Worm (Caenorhabditis elegans) whole organism, early embryonic: ENCODE results near the gene M03F8.1.

Experiments
- ama-1 ChIP-seq: fragments of 150-350 bp; optimal IDR thresholded peaks from 2 replicates; lab custom pipeline; 2014
- hmbx-1 ChIP-seq: sonication (generic microtip); optimal IDR thresholded peaks from 2 replicates; lab custom pipeline; 2016; ENCODE audit warnings: mild to moderate bottlenecking, missing genetic modification characterization, missing compliant biosample characterization
- tbx-37 ChIP-seq: fragments of 200-800 bp; sonication (Bioruptor generic); conservative IDR thresholded peaks from 2 replicates; pipeline ENCODE4 v1.3.6; 2022; ENCODE audit warnings: missing genetic modification reagents, missing genetic modification characterization, missing compliant biosample characterization

ce11 chrV:5916862-5917261 is 34.4 kb upstream of the M03F8.1 start:
- TF ChIP-seq hmbx-1 (tag; lab: Kevin White, UChicago): no peak
- TF ChIP-seq ama-1 (lab: Kevin White, UChicago): no peak
- no peak for TF ChIP-seq tbx-37
